Fruit fly (Drosophila melanogaster): ENCODE data around the gene CG11658.
A peak's percentile ranks its signal among the peaks of the same experiment; 100 is the strongest.

The CG11658 gene

DNA sequence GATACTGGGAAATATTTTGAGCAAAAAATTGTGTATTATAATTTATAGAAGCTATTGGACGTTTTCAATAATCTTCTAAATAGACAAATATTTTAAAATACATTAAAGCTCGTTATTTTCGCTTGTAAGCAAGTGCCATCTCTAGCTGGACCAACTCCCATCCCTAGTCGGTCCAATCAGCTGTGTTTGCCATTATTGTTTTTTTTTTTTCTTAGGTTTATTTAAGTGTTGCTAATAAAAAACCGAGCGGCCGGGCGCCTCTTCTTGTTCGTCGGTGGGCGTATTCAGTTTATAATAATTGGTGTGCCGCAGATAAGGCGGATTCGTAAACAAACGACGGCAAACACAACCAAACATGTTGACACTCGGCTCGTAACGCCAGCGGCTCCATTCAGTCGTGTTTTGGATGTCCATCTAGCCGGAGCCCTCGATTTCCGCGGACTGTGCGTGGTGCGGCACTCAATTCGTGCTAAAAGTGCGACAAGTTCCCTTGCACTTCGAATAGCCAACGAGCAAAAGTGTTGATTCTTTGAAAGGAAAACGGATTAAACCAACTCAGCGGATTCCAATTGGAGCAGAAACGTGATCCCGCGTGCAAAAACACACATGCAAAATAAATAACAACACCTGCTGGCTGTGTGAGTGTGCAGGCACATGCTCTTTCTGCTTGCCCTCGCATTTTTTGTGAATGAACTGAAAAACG, 24.4 kb downstream of the CG11658 start, which contains the start of gene Sugb (continued):
- TF ChIP-seq sisA (GFP tag; IDR thresholded peaks at IDR 0.05) = no peak; the same call in 1 of the 2 replicates
- TF ChIP-seq CG10274 (GFP tag; optimal IDR thresholded peaks at IDR 0.05) = no peak
- TF ChIP-seq zf30C (GFP tag; optimal IDR thresholded peaks at IDR 0.05) = no peak
- TF ChIP-seq CG4404 (GFP tag; IDR thresholded peaks at IDR 0.05) = no peak
- peak; percentile 61 for TF ChIP-seq CG11723 (GFP tag; optimal IDR thresholded peaks at IDR 0.05)
- TF ChIP-seq CG10267 (tag; optimal IDR thresholded peaks at IDR 0.05) = peak; percentile 35
- peak; percentile 32 for TF ChIP-seq CG2129 (GFP tag; IDR thresholded peaks at IDR 0.05; ENCODE audit: partially characterized antibody)
- TF ChIP-seq phol (tag; optimal IDR thresholded peaks at IDR 0.05) = peak; percentile 27
- peak; percentile 71 for TF ChIP-seq sna (GFP tag; IDR thresholded peaks at IDR 0.05; ENCODE audit: partially characterized antibody)
- no peak for TF ChIP-seq CG14667 (GFP tag; IDR thresholded peaks at IDR 0.05)
- TF ChIP-seq CG15011 (GFP tag; optimal IDR thresholded peaks at IDR 0.05) = peak; percentile 14
- peak; percentile 4 for TF ChIP-seq CG33557 (GFP tag; optimal IDR thresholded peaks at IDR 0.05)
- peak; percentile 19 for TF ChIP-seq CG3281 (GFP tag; optimal IDR thresholded peaks at IDR 0.05)
- peak; percentile 55 for TF ChIP-seq CG3163 (GFP tag; optimal IDR thresholded peaks at IDR 0.05)
- TF ChIP-seq mld (GFP tag; IDR thresholded peaks at IDR 0.05; ENCODE audit: partially characterized antibody) = no peak
- no peak for TF ChIP-seq luna (GFP tag; optimal IDR thresholded peaks at IDR 0.05)
- TF ChIP-seq ab (GFP tag; optimal IDR thresholded peaks at IDR 0.05) = no peak
- TF ChIP-seq Ets97D (GFP tag; optimal IDR thresholded peaks at IDR 0.05) = peak; percentile 54
- peak; percentile 69 for TF ChIP-seq CG12391 (tag; optimal IDR thresholded peaks at IDR 0.05)
- peak; percentile 78 for TF ChIP-seq abd-A (tag; optimal IDR thresholded peaks at IDR 0.05)
- peak; percentile 46; the same call in 1 of the 2 replicates for TF ChIP-seq CG6272 (GFP tag; IDR thresholded peaks at IDR 0.05)
- TF ChIP-seq CG5953 (GFP tag; IDR thresholded peaks at IDR 0.05) = no peak
- TF ChIP-seq Antp (GFP tag; optimal IDR thresholded peaks at IDR 0.05) = peak; percentile 41
- TF ChIP-seq CG3838 (GFP tag; optimal IDR thresholded peaks at IDR 0.05) = peak; percentile 56
- peak; percentile 42 for TF ChIP-seq CG5245 (GFP tag; optimal IDR thresholded peaks at IDR 0.05)
- peak; percentile 41; the same call in 1 of the 3 replicates for TF ChIP-seq CG11695 (GFP tag; IDR thresholded peaks at IDR 0.05)
- peak; percentile 82 for TF ChIP-seq B-H2 (GFP tag; optimal IDR thresholded peaks at IDR 0.05)
- peak; percentile 54 for TF ChIP-seq Meics (GFP tag; optimal IDR thresholded peaks at IDR 0.05)
- no peak for TF ChIP-seq CG16815 (GFP tag; optimal IDR thresholded peaks at IDR 0.05)
- peak; percentile 73; the same call in 2 of the 3 replicates for TF ChIP-seq ci (GFP tag; IDR thresholded peaks at IDR 0.05)
- TF ChIP-seq HmgZ (tag; optimal IDR thresholded peaks at IDR 0.05) = peak; percentile 63
- TF ChIP-seq CG15269 (tag; optimal IDR thresholded peaks at IDR 0.05) = peak; percentile 73
- peak; percentile 66; the same call in 1 of the 2 replicates for TF ChIP-seq Atf6 (GFP tag; IDR thresholded peaks at IDR 0.05)
- peak; percentile 69 for TF ChIP-seq CG32532 (GFP tag; IDR thresholded peaks at IDR 0.05)
- peak; percentile 33 for TF ChIP-seq CG10654 (GFP tag; optimal IDR thresholded peaks at IDR 0.05)
- TF ChIP-seq p53 (GFP tag; optimal IDR thresholded peaks at IDR 0.05) = no peak
- peak; percentile 65; the same call in 1 of the 2 replicates for TF ChIP-seq amos (GFP tag; IDR thresholded peaks at IDR 0.05; ENCODE audit: partially characterized antibody)
- TF ChIP-seq CG10209 (GFP tag; optimal IDR thresholded peaks at IDR 0.05) = peak; percentile 36
- peak; percentile 32 for TF ChIP-seq Oli (tag; optimal IDR thresholded peaks at IDR 0.05)
- no peak; the same call in 2 of the 3 replicates for TF ChIP-seq gce (GFP tag; IDR thresholded peaks at IDR 0.05)
- no peak for TF ChIP-seq CG13123 (GFP tag; optimal IDR thresholded peaks at IDR 0.05)
- TF ChIP-seq Gug (GFP tag; IDR thresholded peaks at IDR 0.05) = peak; percentile 74; the same call in 2 of the 4 replicates
- no peak for TF ChIP-seq D (optimal IDR thresholded peaks at IDR 0.05)
- peak; percentile 2 for TF ChIP-seq D (GFP tag; optimal IDR thresholded peaks at IDR 0.05)
- TF ChIP-seq pan (optimal IDR thresholded peaks at IDR 0.05) = no peak
- TF ChIP-seq pan (GFP tag; optimal IDR thresholded peaks at IDR 0.05 in 1 of 2, IDR thresholded peaks at IDR 0.05 in 1 of 2) = peak in 1 of 2 experiments; percentile 53
- peak; percentile 39 for TF ChIP-seq CG34376 (GFP tag; optimal IDR thresholded peaks at IDR 0.05)
- TF ChIP-seq Hand (GFP tag; optimal IDR thresholded peaks at IDR 0.05) = peak; percentile 37
- TF ChIP-seq CG17359 (tag; optimal IDR thresholded peaks at IDR 0.05) = peak; percentile 56

Data from whole organism, embryonic.